Fruit fly (Drosophila melanogaster) S2 (cell line): ENCODE measurements around the gene CG15912.
A peak's percentile ranks its signal among the peaks of the same experiment; 100 is the strongest.

Source experiments
- CG8478 ChIP-seq: fragments of >200 bp; optimal IDR thresholded peaks from 2 replicates; lab custom pipeline; 2018
- CTCF ChIP-seq, 2 experiments: fragments of >200 bp; optimal IDR thresholded peaks; 2 replicates each; lab custom pipeline; 2018

The CG15912 gene

dm6 chrX:4548611-4549120, at the start of gene CG15912, which contains the start of gene Usf:
Gene CG15912, plus strand, starts transcription at chrX:4549070.
Gene Usf, minus strand, starts transcription at chrX:4548794.
- TF ChIP-seq CTCF (optimal IDR thresholded peaks at IDR 0.05; lab: Kevin White, UChicago) (no peak), CG8478 (no peak)

- TF ChIP-seq CG8478 (no peak), CTCF (optimal IDR thresholded peaks at IDR 0.05; lab: Kevin White, UChicago) (no peak)
Measured at dm6 chrX:4503542-4503941, 45.3 kb upstream of the CG15912 start.

- TF ChIP-seq CTCF (optimal IDR thresholded peaks at IDR 0.05; lab: Kevin White, UChicago) (no peak), CG8478 (no peak)
Measured at dm6 chrX:4505318-4505717, 43.6 kb upstream of the CG15912 start.

- TF ChIP-seq CTCF (optimal IDR thresholded peaks at IDR 0.05; lab: Kevin White, UChicago) (peak; percentile 95 to 98), CG8478 (no peak)
Measured at dm6 chrX:4507121-4507520, 41.7 kb upstream of the CG15912 start.

dm6 chrX:4508072-4508644, 40.7 kb upstream of the CG15912 start:
- no peak for TF ChIP-seq CG8478
- TF ChIP-seq CTCF (optimal IDR thresholded peaks at IDR 0.05; lab: Kevin White, UChicago) = peak in 1 of 2 experiments; percentile 27

dm6 chrX:4511575-4511974, 37.3 kb upstream of the CG15912 start:
- TF ChIP-seq CG8478 (no peak), CTCF (optimal IDR thresholded peaks at IDR 0.05; lab: Kevin White, UChicago) (peak; percentile 51 to 52)

dm6 chrX:4520879-4521278, 28.0 kb upstream of the CG15912 start:
- TF ChIP-seq CG8478 = no peak
- TF ChIP-seq CTCF (optimal IDR thresholded peaks at IDR 0.05; lab: Kevin White, UChicago) = no peak

dm6 chrX:4526754-4527153, 22.1 kb upstream of the CG15912 start:
- no peak for TF ChIP-seq CG8478

- TF ChIP-seq CTCF (optimal IDR thresholded peaks at IDR 0.05; lab: Kevin White, UChicago) (peak; percentile 97), CG8478 (no peak)
Measured at dm6 chrX:4529909-4530308, 19.0 kb upstream of the CG15912 start, which contains the start of gene CG3556. Gene CG3556, plus strand, starts transcription at chrX:4530231.

dm6 chrX:4534002-4534401, 14.9 kb upstream of the CG15912 start:
- TF ChIP-seq CTCF (optimal IDR thresholded peaks at IDR 0.05; lab: Kevin White, UChicago) (no peak), CG8478 (no peak)

- TF ChIP-seq CG8478 (no peak), CTCF (optimal IDR thresholded peaks at IDR 0.05; lab: Kevin White, UChicago) (no peak)
Measured at dm6 chrX:4540430-4540932, 8.4 kb upstream of the CG15912 start, which contains the start of the genes rb and CHOp24. Gene rb, minus strand, starts transcription at chrX:4540626. Gene CHOp24, plus strand, starts transcription at chrX:4540908.

- TF ChIP-seq CG8478 (no peak), CTCF (optimal IDR thresholded peaks at IDR 0.05; lab: Kevin White, UChicago) (no peak)
Measured at dm6 chrX:4542353-4542752, 6.5 kb upstream of the CG15912 start, which contains the start of gene CG3568. Gene CG3568, plus strand, starts transcription at chrX:4542630.

dm6 chrX:4551717-4552116, 2.8 kb downstream of the CG15912 start, which contains the start of the genes CG11436 and CG3527:
Gene CG11436, minus strand, starts transcription at chrX:4551878.
Gene CG3527, plus strand, starts transcription at chrX:4551973.
- peak in 1 of 2 experiments; percentile 15 for TF ChIP-seq CTCF (optimal IDR thresholded peaks at IDR 0.05; lab: Kevin White, UChicago)
- TF ChIP-seq CG8478 = no peak

dm6 chrX:4553999-4554398, 5.1 kb downstream of the CG15912 start, which contains the start of gene CG11444:
Gene CG11444, minus strand, starts transcription at chrX:4554398.
- TF ChIP-seq CG8478 = no peak
- peak; percentile 95 to 97 for TF ChIP-seq CTCF (optimal IDR thresholded peaks at IDR 0.05; lab: Kevin White, UChicago)

dm6 chrX:4554718-4555117, 5.8 kb downstream of the CG15912 start:
- TF ChIP-seq CG8478 = no peak
- no peak for TF ChIP-seq CTCF (optimal IDR thresholded peaks at IDR 0.05; lab: Kevin White, UChicago)

- no peak for TF ChIP-seq CTCF (optimal IDR thresholded peaks at IDR 0.05; lab: Kevin White, UChicago)
- no peak for TF ChIP-seq CG8478
Measured at dm6 chrX:4555833-4556232, 7.0 kb downstream of the CG15912 start.
